Fruit fly (Drosophila melanogaster) whole organism, prepupa: ENCODE measurements around the gene Pura.

Source experiments
- CG31627 ChIP-seq: fragments of 200-800 bp; sonication (Bioruptor generic); optimal IDR thresholded peaks from 3 replicates; lab custom pipeline; 2016; ENCODE audit warnings: missing biosample characterization, missing genetic modification characterization
- CG6792 ChIP-seq: fragments of 200-800 bp; sonication (Bioruptor generic); optimal IDR thresholded peaks from 3 replicates; lab custom pipeline; 2016; ENCODE audit warnings: missing biosample characterization, missing genetic modification characterization
- CG8319 ChIP-seq: fragments of 200-800 bp; sonication (Bioruptor generic); optimal IDR thresholded peaks from 3 replicates; lab custom pipeline; 2016; ENCODE audit warnings: missing biosample characterization, missing genetic modification characterization
- Eip93F ChIP-seq: fragments of 200-800 bp; sonication (Bioruptor generic); optimal IDR thresholded peaks from 2 replicates; lab custom pipeline; 2016; ENCODE audit warnings: missing biosample characterization, mild to moderate bottlenecking, missing genetic modification characterization
- Gug ChIP-seq: fragments of 200-800 bp; sonication (Bioruptor generic); IDR thresholded peaks from 2 replicates; pipeline ENCODE4 v1.3.6; 2022; ENCODE audit warnings: missing biosample characterization, missing genetic modification characterization
- Hr38 ChIP-seq: sonication (Bioruptor generic); optimal IDR thresholded peaks from 2 replicates; lab custom pipeline; 2016; ENCODE audit warnings: missing biosample characterization, missing genetic modification characterization
- Sox102F ChIP-seq: fragments of 200-800 bp; sonication (Bioruptor generic); optimal IDR thresholded peaks from 2 replicates; lab custom pipeline; 2016; ENCODE audit warnings: missing biosample characterization, mild to moderate bottlenecking, missing genetic modification characterization
- net ChIP-seq: fragments of 200-800 bp; sonication (Bioruptor generic); optimal IDR thresholded peaks from 3 replicates; lab custom pipeline; 2016; ENCODE audit warnings: missing biosample characterization, missing genetic modification characterization
- spab ChIP-seq: fragments of 200-800 bp; sonication (Bioruptor generic); optimal IDR thresholded peaks from 2 replicates; lab custom pipeline; 2017; ENCODE audit warnings: missing biosample characterization, mild to moderate bottlenecking, missing genetic modification characterization, missing genetic modification reagents

DNA sequence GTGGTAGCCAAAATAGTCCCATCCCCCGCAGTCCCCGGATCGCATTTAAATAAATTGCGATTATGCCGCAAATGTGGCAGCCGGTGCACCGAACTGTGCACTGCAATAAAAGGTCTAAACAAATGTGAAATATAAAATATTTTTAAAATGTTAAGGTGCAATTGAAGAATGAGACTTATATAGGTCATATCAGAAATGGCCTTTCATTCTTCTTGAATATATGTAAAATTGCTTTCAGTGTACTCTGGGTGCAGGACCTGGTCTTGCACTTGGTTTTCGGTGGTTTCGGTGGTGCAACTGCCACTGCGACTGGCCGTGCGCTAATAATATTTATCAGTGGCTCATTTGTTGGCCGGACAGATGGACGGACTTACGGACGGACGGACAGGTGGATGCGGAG is 5.4 kb downstream of the Pura start:
- TF ChIP-seq net (no peak), Hr38 (no peak), Sox102F (GFP tag; lab: Kevin White, UChicago) (no peak), CG8319 (GFP tag; lab: Kevin White, UChicago) (no peak), spab (GFP tag; lab: Kevin White, UChicago) (no peak), Eip93F (GFP tag; lab: Kevin White, UChicago) (no peak), Gug (GFP tag; lab: Robert Waterston, UW) (no peak; the same call in 1 of the 2 replicates), CG31627 (GFP tag; lab: Kevin White, UChicago) (no peak), CG6792 (GFP tag; lab: Kevin White, UChicago) (no peak)
